Fruit fly (Drosophila melanogaster): ENCODE data around the gene sty.
A peak's percentile ranks its signal among the peaks of the same experiment; 100 is the strongest.

The sty gene

dm6 chr3L:3396056-3396455 is 28.7 kb downstream of the sty start (continued):
- TF ChIP-seq BEAF-32 (GFP tag; optimal IDR thresholded peaks at IDR 0.05) (no peak), CG4730 (GFP tag; IDR thresholded peaks at IDR 0.05) (peak; percentile 76), Dll (GFP tag; IDR thresholded peaks at IDR 0.05; ENCODE audit: partially characterized antibody) (no peak), Hmr (GFP tag; optimal IDR thresholded peaks at IDR 0.05) (no peak), CG11560 (tag; IDR thresholded peaks at IDR 0.05) (no peak), en (GFP tag; optimal IDR thresholded peaks at IDR 0.05) (peak; percentile 49), pfk (GFP tag; optimal IDR thresholded peaks at IDR 0.05) (no peak), Kr (GFP tag; optimal IDR thresholded peaks at IDR 0.05) (peak; percentile 77), fd3F (GFP tag; optimal IDR thresholded peaks at IDR 0.05) (no peak), CG5245 (GFP tag; optimal IDR thresholded peaks at IDR 0.05) (peak; percentile 83), D19B (GFP tag; optimal IDR thresholded peaks at IDR 0.05) (no peak), sd (tag; optimal IDR thresholded peaks at IDR 0.05) (peak; percentile 40), CG16863 (GFP tag; optimal IDR thresholded peaks at IDR 0.05) (peak; percentile 84), knrl (GFP tag; IDR thresholded peaks at IDR 0.05; ENCODE audit: partially characterized antibody) (no peak), oc (tag; optimal IDR thresholded peaks at IDR 0.05) (peak; percentile 93), CG17829 (tag; optimal IDR thresholded peaks at IDR 0.05) (peak; percentile 97), CG17186 (GFP tag; optimal IDR thresholded peaks at IDR 0.05) (peak; percentile 65), CG32767 (GFP tag; IDR thresholded peaks at IDR 0.05) (peak; percentile 85), gsb (GFP tag; IDR thresholded peaks at IDR 0.05) (no peak), CG17385 (GFP tag; optimal IDR thresholded peaks at IDR 0.05) (peak; percentile 84), CG43689 (GFP tag; IDR thresholded peaks at IDR 0.05) (no peak), gt (GFP tag; IDR thresholded peaks at IDR 0.05) (peak; percentile 63; the same call in 1 of the 2 replicates), CG13424 (tag; optimal IDR thresholded peaks at IDR 0.05) (peak; percentile 91), Ravus (GFP tag; IDR thresholded peaks at IDR 0.05) (no peak), cas (GFP tag; IDR thresholded peaks at IDR 0.05) (no peak), CG2120 (GFP tag; optimal IDR thresholded peaks at IDR 0.05) (no peak), Fer3 (tag; optimal IDR thresholded peaks at IDR 0.05) (peak; percentile 57), CG15601 (tag; optimal IDR thresholded peaks at IDR 0.05) (peak; percentile 97), tx (GFP tag; optimal IDR thresholded peaks at IDR 0.05) (peak; percentile 47), Ets65A (GFP tag) (peak; percentile 94), nom (GFP tag; optimal IDR thresholded peaks at IDR 0.05) (peak; percentile 77), hkb (optimal IDR thresholded peaks at IDR 0.05) (no peak), hkb (GFP tag; IDR thresholded peaks at IDR 0.05) (peak; percentile 79), CG14710 (tag; optimal IDR thresholded peaks at IDR 0.05) (peak; percentile 97), tup (GFP tag; optimal IDR thresholded peaks at IDR 0.05) (peak; percentile 64), CG10147 (GFP tag; optimal IDR thresholded peaks at IDR 0.05) (peak; percentile 67), cato (GFP tag; optimal IDR thresholded peaks at IDR 0.05; ENCODE audit: borderline replicate concordance) (peak; percentile 70), CG3065 (GFP tag; optimal IDR thresholded peaks at IDR 0.05) (peak; percentile 67), CG1647 (GFP tag; optimal IDR thresholded peaks at IDR 0.05) (peak; percentile 63), stc (GFP tag; IDR thresholded peaks at IDR 0.05) (peak; percentile 64), zf30C (GFP tag; optimal IDR thresholded peaks at IDR 0.05) (peak; percentile 88), sr (GFP tag; IDR thresholded peaks at IDR 0.05) (no peak), CG12155 (GFP tag; optimal IDR thresholded peaks at IDR 0.05) (peak; percentile 62), mirr (GFP tag; optimal IDR thresholded peaks at IDR 0.05) (no peak), grn (GFP tag; optimal IDR thresholded peaks at IDR 0.05) (peak; percentile 37), chif (GFP tag; optimal IDR thresholded peaks at IDR 0.05) (peak; percentile 78 to 92), CG9727 (GFP tag; optimal IDR thresholded peaks at IDR 0.05) (peak; percentile 93), pan (optimal IDR thresholded peaks at IDR 0.05) (no peak), pan (GFP tag; optimal IDR thresholded peaks at IDR 0.05 in 1 of 2, IDR thresholded peaks at IDR 0.05 in 1 of 2) (peak in 1 of 2 experiments; percentile 70), dysf (GFP tag; IDR thresholded peaks at IDR 0.05) (peak; percentile 70; the same call in 2 of the 3 replicates), z (GFP tag; IDR thresholded peaks at IDR 0.05) (0 out of 3 replicates have a peak, but pooled peaks have one; percentile 35)
